Fruit fly (Drosophila melanogaster): ENCODE measurements around the gene Gr22f.

DNA sequence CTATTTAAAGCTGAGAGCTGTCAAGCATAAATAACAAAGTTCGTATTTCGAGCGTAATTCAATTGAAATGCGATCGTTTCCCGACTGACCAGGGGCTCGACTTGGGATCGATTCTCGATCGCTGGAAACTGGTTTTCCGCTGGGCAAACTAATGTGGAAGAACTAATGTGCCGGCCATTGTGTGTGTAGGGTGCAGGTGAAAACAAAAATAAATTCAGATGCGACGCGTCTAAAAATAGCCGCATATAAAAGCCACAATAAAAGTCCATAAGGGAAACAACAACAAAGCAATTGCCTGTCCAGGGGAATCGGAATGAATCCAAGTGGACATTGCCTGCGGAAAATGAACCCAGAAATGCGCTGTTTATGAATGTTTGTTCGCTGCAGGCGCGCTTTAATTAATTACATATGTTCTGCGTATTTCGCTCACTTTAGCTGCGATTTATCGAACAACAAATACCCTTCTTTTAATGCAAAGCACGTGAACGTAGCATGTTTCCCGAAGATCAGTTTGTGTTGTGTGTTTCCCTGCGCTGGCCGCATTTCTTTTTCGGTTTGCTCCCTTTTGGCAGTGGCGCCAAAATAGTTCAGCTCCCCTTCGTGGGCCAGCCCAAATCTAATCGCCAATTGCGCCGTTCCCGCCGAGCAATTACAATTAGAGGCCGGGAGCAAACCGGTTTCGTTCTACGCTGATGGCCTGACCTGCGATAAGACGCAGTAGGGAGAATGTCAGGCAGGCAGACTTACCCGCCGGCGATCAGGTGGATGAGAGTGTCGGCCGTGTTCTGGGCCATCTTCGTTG, 32.9 kb downstream of the Gr22f start:
- no peak for TF ChIP-seq CG7357 (GFP tag; IDR thresholded peaks at IDR 0.05)
- TF ChIP-seq wdn (GFP tag; IDR thresholded peaks at IDR 0.05), result no peak
- TF ChIP-seq fd96Cb (tag; optimal IDR thresholded peaks at IDR 0.05), result no peak
- peak; percentile 44 for TF ChIP-seq PHDP (tag; optimal IDR thresholded peaks at IDR 0.05)
- no peak for TF ChIP-seq al (GFP tag; IDR thresholded peaks at IDR 0.05)
- TF ChIP-seq sisA (GFP tag; IDR thresholded peaks at IDR 0.05), result no peak
- TF ChIP-seq pho (GFP tag; optimal IDR thresholded peaks at IDR 0.05), result no peak
- no peak for TF ChIP-seq CG34376 (GFP tag; optimal IDR thresholded peaks at IDR 0.05)
- no peak for TF ChIP-seq Pdp1 (GFP tag; optimal IDR thresholded peaks at IDR 0.05)
